Fruit fly (Drosophila melanogaster) whole organism: ENCODE data around the gene CG17801.

Source experiments
- CG8478 ChIP-seq: fragments of >200 bp; optimal IDR thresholded peaks from 2 replicates; lab custom pipeline; 2018; ENCODE audit warnings: inconsistent platforms
- EcR ChIP-seq, 2 experiments: fragments of >200 bp; optimal IDR thresholded peaks; 2 replicates each; lab custom pipeline; 2017; ENCODE audit warnings: missing biosample characterization in 2 of 2, missing genetic modification characterization in 2 of 2, missing genetic modification reagents in 2 of 2
- pan ChIP-seq: fragments of >200 bp; optimal IDR thresholded peaks from 2 replicates; lab custom pipeline; 2017
- psq ChIP-seq: fragments of >200 bp; optimal IDR thresholded peaks from 2 replicates; lab custom pipeline; 2017

dm6 chr3R:17774538-17774937 is 32.3 kb downstream of the CG17801 start:
- TF ChIP-seq psq (lab: Kevin White, UChicago) (no peak), EcR (GFP tag; optimal IDR thresholded peaks at IDR 0.05; lab: Kevin White, UChicago) (no peak), pan (lab: Kevin White, UChicago) (no peak), CG8478 (lab: Kevin White, UChicago) (no peak)
